Worm (Caenorhabditis elegans) whole organism, young adult: ENCODE results near the gene gei-1.

Experiments
- B0019.2 ChIP-seq: fragments of 200-800 bp; sonication (Bioruptor generic); conservative IDR thresholded peaks from 2 replicates; pipeline ENCODE4 v1.3.6; 2022; ENCODE audit warnings: missing genetic modification reagents, missing genetic modification characterization, missing compliant biosample characterization
- B0261.1 ChIP-seq: sonication (generic microtip); optimal IDR thresholded peaks from 2 replicates; lab custom pipeline; 2016; ENCODE audit warnings: mild to moderate bottlenecking, missing genetic modification characterization, moderate library complexity, missing compliant biosample characterization
- C06A6.2 ChIP-seq: fragments of 200-800 bp; sonication (Bioruptor generic); conservative IDR thresholded peaks from 2 replicates; pipeline ENCODE4 v1.3.6; 2022; ENCODE audit warnings: missing genetic modification characterization, missing compliant biosample characterization
- F37B4.10 ChIP-seq: fragments of 200-800 bp; sonication (Bioruptor generic); IDR thresholded peaks from 2 replicates; pipeline ENCODE4 v1.3.6; 2022; ENCODE audit warnings: missing genetic modification characterization, missing compliant biosample characterization
- F55B11.4 ChIP-seq: sonication (generic microtip); optimal IDR thresholded peaks from 2 replicates; lab custom pipeline; 2016; ENCODE audit warnings: missing compliant biosample characterization, missing genetic modification characterization, borderline replicate concordance; ENCODE audit not compliant: insufficient read depth
- F57C9.4 ChIP-seq: sonication (generic microtip); optimal IDR thresholded peaks from 2 replicates; lab custom pipeline; 2017; ENCODE audit warnings: mild to moderate bottlenecking, missing genetic modification characterization, missing compliant biosample characterization
- K12H6.12 ChIP-seq: fragments of 200-800 bp; sonication (Bioruptor generic); optimal IDR thresholded peaks from 2 replicates; lab custom pipeline; 2018; ENCODE audit warnings: mild to moderate bottlenecking, missing genetic modification characterization, missing compliant biosample characterization
- Y53F4B.3 ChIP-seq: fragments of 200-800 bp; sonication (Bioruptor generic); IDR thresholded peaks from 2 replicates; pipeline ENCODE4 v1.3.6; 2022; ENCODE audit warnings: missing genetic modification reagents, missing genetic modification characterization, missing compliant biosample characterization
- Y95B8A.8 ChIP-seq: fragments of 200-800 bp; sonication (Bioruptor generic); IDR thresholded peaks from 2 replicates; pipeline ENCODE4 v1.3.6; 2022; ENCODE audit warnings: missing genetic modification reagents, missing genetic modification characterization, missing compliant biosample characterization
- ama-1 ChIP-seq, 3 experiments: fragments of 150-350 bp in 1 of 3; sonication (generic microtip) in 2 of 3; optimal IDR thresholded peaks; 2 replicates each; lab custom pipeline; 2014 to 2018; ENCODE audit warnings: missing biosample characterization in 2 of 3, missing genetic modification characterization in 2 of 3, missing genetic modification reagents in 2 of 3
- aptf-2 ChIP-seq: fragments of 200-800 bp; sonication (Bioruptor generic); conservative IDR thresholded peaks from 2 replicates; pipeline ENCODE4 v1.3.6; 2022; ENCODE audit warnings: missing genetic modification reagents, missing genetic modification characterization, missing compliant biosample characterization
- aptf-3 ChIP-seq: fragments of 200-800 bp; sonication (Bioruptor generic); IDR thresholded peaks from 2 replicates; pipeline ENCODE4 v1.3.6; 2022; ENCODE audit warnings: missing genetic modification characterization, missing compliant biosample characterization
- atf-7 ChIP-seq: sonication (generic microtip); optimal IDR thresholded peaks from 2 replicates; lab custom pipeline; 2017; ENCODE audit warnings: mild to moderate bottlenecking, missing genetic modification characterization, missing compliant biosample characterization
- athp-1 ChIP-seq: sonication (generic microtip); optimal IDR thresholded peaks from 2 replicates; lab custom pipeline; 2017; ENCODE audit warnings: mild to moderate bottlenecking, missing genetic modification characterization, missing compliant biosample characterization
- bed-1 ChIP-seq: fragments of 200-800 bp; sonication (Bioruptor generic); IDR thresholded peaks from 2 replicates; pipeline ENCODE4 v1.3.6; 2022; ENCODE audit warnings: missing genetic modification reagents, missing genetic modification characterization, missing compliant biosample characterization
- cebp-2 ChIP-seq: fragments of 200-800 bp; sonication (Bioruptor generic); IDR thresholded peaks from 2 replicates; pipeline ENCODE4 v1.3.6; 2022; ENCODE audit warnings: missing genetic modification characterization, missing compliant biosample characterization
- ceh-100 ChIP-seq: fragments of 200-800 bp; sonication (Bioruptor generic); IDR thresholded peaks from 2 replicates; pipeline ENCODE4 v1.3.6; 2022; ENCODE audit warnings: missing genetic modification reagents, missing genetic modification characterization, missing compliant biosample characterization
- ceh-40 ChIP-seq: fragments of 200-800 bp; sonication (Bioruptor generic); IDR thresholded peaks from 2 replicates; pipeline ENCODE4 v1.3.6; 2022; ENCODE audit warnings: missing genetic modification characterization, missing compliant biosample characterization
- ceh-58 ChIP-seq: fragments of 200-800 bp; sonication (Bioruptor generic); IDR thresholded peaks from 2 replicates; pipeline ENCODE4 v1.3.6; 2022; ENCODE audit warnings: missing genetic modification characterization, missing compliant biosample characterization
- ceh-79 ChIP-seq: sonication (generic microtip); optimal IDR thresholded peaks from 2 replicates; lab custom pipeline; 2017; ENCODE audit warnings: mild to moderate bottlenecking, missing genetic modification characterization, missing compliant biosample characterization
- ceh-91 ChIP-seq: fragments of 200-800 bp; sonication (Bioruptor generic); IDR thresholded peaks from 2 replicates; pipeline ENCODE4 v1.3.6; 2022; ENCODE audit warnings: missing genetic modification reagents, missing genetic modification characterization, missing compliant biosample characterization
- die-1 ChIP-seq: sonication (generic microtip); optimal IDR thresholded peaks from 2 replicates; lab custom pipeline; 2016; ENCODE audit warnings: missing genotype, mild to moderate bottlenecking, missing genetic modification characterization, missing compliant biosample characterization
- dpl-1 ChIP-seq: fragments of 150-350 bp; optimal IDR thresholded peaks from 2 replicates; lab custom pipeline; 2014; ENCODE audit warnings: missing biosample characterization, missing genetic modification reagents, missing genetic modification characterization
- efl-1 ChIP-seq: fragments of 150-350 bp; optimal IDR thresholded peaks from 2 replicates; lab custom pipeline; 2014; ENCODE audit warnings: missing biosample characterization, missing genetic modification reagents, missing genetic modification characterization
- egl-44 ChIP-seq: fragments of 200-800 bp; sonication (Bioruptor generic); IDR thresholded peaks from 2 replicates; pipeline ENCODE4 v1.3.6; 2022; ENCODE audit warnings: missing genetic modification reagents, missing genetic modification characterization, missing compliant biosample characterization
- ekl-4 ChIP-seq: fragments of 200-800 bp; sonication (Bioruptor generic); IDR thresholded peaks from 2 replicates; pipeline ENCODE4 v1.3.6; 2022; ENCODE audit warnings: missing genetic modification reagents, missing genetic modification characterization, missing compliant biosample characterization
- fkh-3 ChIP-seq: sonication (generic microtip); optimal IDR thresholded peaks from 2 replicates; lab custom pipeline; 2016; ENCODE audit warnings: mild to moderate bottlenecking, missing genetic modification characterization, missing compliant biosample characterization
- him-1 ChIP-seq: sonication (generic microtip); optimal IDR thresholded peaks from 2 replicates; lab custom pipeline; 2016; ENCODE audit warnings: missing genotype, missing genetic modification reagents, missing genetic modification characterization, missing compliant biosample characterization
- hrde-1 ChIP-seq: sonication (generic microtip); optimal IDR thresholded peaks from 2 replicates; lab custom pipeline; 2016; ENCODE audit warnings: missing genetic modification characterization, mild to moderate bottlenecking, missing compliant biosample characterization, moderate library complexity, missing genotype, missing genetic modification reagents, borderline replicate concordance
- let-526 ChIP-seq: fragments of 200-800 bp; sonication (Bioruptor generic); IDR thresholded peaks from 2 replicates; pipeline ENCODE4 v1.3.6; 2022; ENCODE audit warnings: missing genetic modification reagents, missing genetic modification characterization, missing compliant biosample characterization
- madf-6 ChIP-seq: fragments of 200-800 bp; sonication (Bioruptor generic); IDR thresholded peaks from 2 replicates; pipeline ENCODE4 v1.3.6; 2022; ENCODE audit warnings: missing genetic modification reagents, missing genetic modification characterization, missing compliant biosample characterization
- mel-28 ChIP-seq: sonication (generic microtip); optimal IDR thresholded peaks from 2 replicates; lab custom pipeline; 2016; ENCODE audit warnings: borderline replicate concordance, mild to moderate bottlenecking, missing genetic modification characterization, missing compliant biosample characterization
- mes-4 ChIP-seq: sonication (generic microtip); optimal IDR thresholded peaks from 2 replicates; lab custom pipeline; 2016; ENCODE audit warnings: missing genotype, missing genetic modification characterization, missing compliant biosample characterization
- mxl-1 ChIP-seq: sonication (generic microtip); optimal IDR thresholded peaks from 2 replicates; lab custom pipeline; 2016; ENCODE audit warnings: missing genetic modification characterization, missing compliant biosample characterization
- nfya-2 ChIP-seq: fragments of 200-800 bp; sonication (Bioruptor generic); IDR thresholded peaks from 2 replicates; pipeline ENCODE4 v1.3.6; 2022; ENCODE audit warnings: missing genetic modification reagents, missing genetic modification characterization, missing compliant biosample characterization
- nhr-179 ChIP-seq: sonication (generic microtip); optimal IDR thresholded peaks from 2 replicates; lab custom pipeline; 2016; ENCODE audit warnings: mild to moderate bottlenecking, missing genetic modification characterization, missing compliant biosample characterization
- pbrm-1 ChIP-seq: fragments of 200-800 bp; sonication (Bioruptor generic); IDR thresholded peaks from 2 replicates; pipeline ENCODE4 v1.3.6; 2022; ENCODE audit warnings: missing genetic modification reagents, missing genetic modification characterization, missing compliant biosample characterization
- pha-4 ChIP-seq: fragments of 150-350 bp; sonication (generic microtip); optimal IDR thresholded peaks from 2 replicates; lab custom pipeline; 2014; ENCODE audit warnings: missing biosample characterization, missing genetic modification reagents, missing genetic modification characterization
- sdz-38 ChIP-seq: sonication (generic microtip); optimal IDR thresholded peaks from 2 replicates; lab custom pipeline; 2016; ENCODE audit warnings: missing genotype, missing genetic modification characterization, missing compliant biosample characterization
- snpc-1.1 ChIP-seq: sonication (generic microtip); optimal IDR thresholded peaks from 2 replicates; lab custom pipeline; 2017; ENCODE audit warnings: missing genetic modification characterization, mild to moderate bottlenecking, missing compliant biosample characterization, antibody characterized with exemption, moderate library complexity, missing genotype, missing genetic modification reagents; ENCODE audit not compliant: insufficient read depth
- snpc-1.3 ChIP-seq: sonication (generic microtip); optimal IDR thresholded peaks from 2 replicates; lab custom pipeline; 2017; ENCODE audit warnings: missing genetic modification characterization, mild to moderate bottlenecking, missing compliant biosample characterization, antibody characterized with exemption, moderate library complexity, missing genotype, missing genetic modification reagents; ENCODE audit not compliant: insufficient read depth
- snpc-3.4 ChIP-seq: sonication (generic microtip); optimal IDR thresholded peaks from 2 replicates; lab custom pipeline; 2017; ENCODE audit warnings: missing genetic modification characterization, mild to moderate bottlenecking, missing compliant biosample characterization, antibody characterized with exemption, moderate library complexity, missing genotype, missing genetic modification reagents
- somi-1 ChIP-seq: fragments of 200-800 bp; sonication (Bioruptor generic); optimal IDR thresholded peaks from 2 replicates; lab custom pipeline; 2018; ENCODE audit warnings: mild to moderate bottlenecking, missing genetic modification characterization, missing compliant biosample characterization
- sptf-2 ChIP-seq: fragments of 200-800 bp; sonication (Bioruptor generic); optimal IDR thresholded peaks from 2 replicates; lab custom pipeline; 2018; ENCODE audit warnings: mild to moderate bottlenecking, missing genetic modification characterization, missing compliant biosample characterization
- tbp1 ChIP-seq: fragments of 200-800 bp; sonication (Bioruptor generic); optimal IDR thresholded peaks from 2 replicates; lab custom pipeline; 2018; ENCODE audit warnings: mild to moderate bottlenecking, missing genetic modification characterization, missing compliant biosample characterization
- unc-130 ChIP-seq: sonication (generic microtip); optimal IDR thresholded peaks from 2 replicates; lab custom pipeline; 2016; ENCODE audit warnings: missing genetic modification reagents, missing genetic modification characterization, missing compliant biosample characterization
- ztf-22 ChIP-seq: fragments of 200-800 bp; sonication (Bioruptor generic); optimal IDR thresholded peaks from 2 replicates; lab custom pipeline; 2018; ENCODE audit warnings: mild to moderate bottlenecking, missing genetic modification characterization, moderate library complexity, missing compliant biosample characterization
- ztf-25 ChIP-seq: fragments of 200-800 bp; sonication (Bioruptor generic); IDR thresholded peaks from 2 replicates; pipeline ENCODE4 v1.3.6; 2022; ENCODE audit warnings: missing genetic modification reagents, missing genetic modification characterization, missing compliant biosample characterization
- ztf-6 ChIP-seq: fragments of 200-800 bp; sonication (Bioruptor generic); IDR thresholded peaks from 2 replicates; pipeline ENCODE4 v1.3.6; 2022; ENCODE audit warnings: missing genetic modification reagents, missing genetic modification characterization, missing compliant biosample characterization

The gei-1 gene

ce11 chrIII:3390144-3390543 lies 45.5 kb downstream of the gei-1 start (continued):
- TF ChIP-seq B0261.1 (tag; lab: Kevin White, UChicago), result no peak
- TF ChIP-seq aptf-3 (GFP tag; lab: Robert Waterston, UW), result no peak
- peak; percentile 49 for TF ChIP-seq tbp1 (GFP tag; lab: Kevin White, UChicago)
- TF ChIP-seq dpl-1, result peak; percentile 27
- peak; percentile 62 for TF ChIP-seq athp-1 (tag; lab: Kevin White, UChicago)
- no peak for TF ChIP-seq sptf-2 (GFP tag; lab: Kevin White, UChicago)
- 0 out of 2 replicates have a peak, but pooled peaks have one; percentile 40 for TF ChIP-seq ekl-4
- TF ChIP-seq efl-1 (GFP tag; lab: Kevin White, UChicago), result peak; percentile 71
- no peak for TF ChIP-seq ama-1 (optimal IDR thresholded peaks at IDR 0.05; lab: Kevin White, UChicago)
- no peak for TF ChIP-seq ama-1 (GFP tag; optimal IDR thresholded peaks at IDR 0.05; lab: Kevin White, UChicago)
- no peak for TF ChIP-seq unc-130 (GFP tag; lab: Kevin White, UChicago)
- no peak for TF ChIP-seq atf-7
- TF ChIP-seq pha-4 (tag; lab: Kevin White, UChicago), result no peak
- no peak for TF ChIP-seq F55B11.4
- no peak for TF ChIP-seq nhr-179 (tag; lab: Kevin White, UChicago)
- no peak for TF ChIP-seq K12H6.12 (tag; lab: Kevin White, UChicago)
- peak; percentile 87 for TF ChIP-seq ceh-91 (GFP tag; lab: Robert Waterston, UW)
- TF ChIP-seq madf-6 (GFP tag; lab: Robert Waterston, UW), result peak; percentile 98
- no peak for TF ChIP-seq egl-44 (GFP tag; lab: Robert Waterston, UW)
- peak; percentile 48 for TF ChIP-seq snpc-1.1 (tag; lab: Kevin White, UChicago)
- no peak for TF ChIP-seq mes-4 (tag; lab: Kevin White, UChicago)
- no peak for TF ChIP-seq C06A6.2
- TF ChIP-seq him-1 (tag; lab: Kevin White, UChicago), result peak; percentile 83
- TF ChIP-seq somi-1 (GFP tag; lab: Kevin White, UChicago), result no peak
- no peak for TF ChIP-seq mxl-1
- no peak for TF ChIP-seq nfya-2 (GFP tag; lab: Robert Waterston, UW)
- 0 out of 2 replicates have a peak, but pooled peaks have one; percentile 22 for TF ChIP-seq Y95B8A.8 (GFP tag; lab: Robert Waterston, UW)
- peak; percentile 9 for TF ChIP-seq hrde-1 (tag; lab: Kevin White, UChicago)
- TF ChIP-seq aptf-2, result no peak
- peak; percentile 65 for TF ChIP-seq snpc-3.4 (tag; lab: Kevin White, UChicago)
- TF ChIP-seq ztf-25 (GFP tag; lab: Robert Waterston, UW), result no peak
- no peak for TF ChIP-seq ceh-58
- no peak for TF ChIP-seq F57C9.4 (tag; lab: Kevin White, UChicago)
- TF ChIP-seq pbrm-1 (GFP tag; lab: Robert Waterston, UW), result peak; percentile 57; the same call in 1 of the 2 replicates
- TF ChIP-seq let-526 (GFP tag; lab: Robert Waterston, UW), result no peak
- TF ChIP-seq F37B4.10 (GFP tag; lab: Robert Waterston, UW), result no peak
- 0 out of 2 replicates have a peak, but pooled peaks have one; percentile 7 for TF ChIP-seq B0019.2
- TF ChIP-seq fkh-3, result no peak
- no peak for TF ChIP-seq ceh-79 (tag; lab: Kevin White, UChicago)
- TF ChIP-seq bed-1 (GFP tag; lab: Robert Waterston, UW), result no peak
- TF ChIP-seq ceh-100 (GFP tag; lab: Robert Waterston, UW), result 0 out of 2 replicates have a peak, but pooled peaks have one; percentile 27
- TF ChIP-seq snpc-1.3 (tag; lab: Kevin White, UChicago), result peak; percentile 28
- no peak for TF ChIP-seq ztf-22 (GFP tag; lab: Kevin White, UChicago)
- TF ChIP-seq cebp-2 (GFP tag; lab: Robert Waterston, UW), result no peak
- TF ChIP-seq sdz-38 (tag; lab: Kevin White, UChicago), result no peak
- TF ChIP-seq ztf-6, result no peak
- TF ChIP-seq Y53F4B.3 (GFP tag; lab: Robert Waterston, UW), result no peak
- TF ChIP-seq mel-28 (tag; lab: Kevin White, UChicago), result no peak
- no peak for TF ChIP-seq ceh-40 (GFP tag; lab: Robert Waterston, UW)
- no peak for TF ChIP-seq die-1
